Fruit fly (Drosophila melanogaster) whole organism, embryonic: Measurements from ENCODE around the gene EMC5.

ENCODE experiments used
- Adf1 ChIP-seq: fragments of 200-800 bp; sonication (Bioruptor generic); IDR thresholded peaks from 2 replicates; pipeline ENCODE4 v1.3.6; 2022; ENCODE audit warnings: missing biosample characterization, missing genetic modification characterization
- Aef1 ChIP-seq: fragments of 200-800 bp; sonication (Bioruptor generic); IDR thresholded peaks from 3 replicates; pipeline ENCODE4 v1.3.6; 2022; ENCODE audit warnings: missing biosample characterization, missing genetic modification characterization
- CG10543 ChIP-seq: fragments of 200-800 bp; sonication (Bioruptor generic); optimal IDR thresholded peaks from 3 replicates; lab custom pipeline; 2017; ENCODE audit warnings: missing biosample characterization, mild to moderate bottlenecking, missing genetic modification characterization, moderate library complexity
- CG11398 ChIP-seq: fragments of 200-800 bp; sonication (Bioruptor generic); optimal IDR thresholded peaks from 2 replicates; lab custom pipeline; 2016; ENCODE audit warnings: missing biosample characterization, missing genetic modification characterization
- CG13894 ChIP-seq: fragments of 200-800 bp; sonication (Bioruptor generic); optimal IDR thresholded peaks from 3 replicates; lab custom pipeline; 2018; ENCODE audit warnings: missing biosample characterization, mild to moderate bottlenecking, missing genetic modification characterization, moderate library complexity
- CG15479 ChIP-seq: fragments of 200-800 bp; sonication (Bioruptor generic); optimal IDR thresholded peaks from 3 replicates; lab custom pipeline; 2019; ENCODE audit warnings: missing biosample characterization, mild to moderate bottlenecking, missing genetic modification characterization, moderate library complexity
- CG15696 ChIP-seq: fragments of 200-800 bp; sonication (Bioruptor generic); optimal IDR thresholded peaks from 2 replicates; lab custom pipeline; 2019; ENCODE audit warnings: missing biosample characterization, mild to moderate bottlenecking, missing genetic modification characterization, moderate library complexity
- CG1602 ChIP-seq: fragments of 200-800 bp; sonication (Bioruptor generic); optimal IDR thresholded peaks from 3 replicates; lab custom pipeline; 2016; ENCODE audit warnings: missing biosample characterization, missing genetic modification characterization
- CG16779 ChIP-seq: fragments of 200-800 bp; sonication (Bioruptor generic); IDR thresholded peaks from 2 replicates; pipeline ENCODE4 v1.3.6; 2022; ENCODE audit warnings: missing biosample characterization, missing genetic modification characterization
- CG2712 ChIP-seq: fragments of 200-800 bp; optimal IDR thresholded peaks from 3 replicates; lab custom pipeline; 2019; ENCODE audit warnings: missing biosample characterization, mild to moderate bottlenecking, missing genetic modification characterization, moderate library complexity
- CG30020 ChIP-seq: fragments of 200-800 bp; optimal IDR thresholded peaks from 2 replicates; lab custom pipeline; 2019; ENCODE audit warnings: missing biosample characterization, mild to moderate bottlenecking, missing genetic modification characterization, moderate library complexity
- CG31388 ChIP-seq: fragments of 200-800 bp; sonication (Bioruptor generic); optimal IDR thresholded peaks from 2 replicates; lab custom pipeline; 2016; ENCODE audit warnings: missing biosample characterization, missing genetic modification characterization
- CG3407 ChIP-seq: fragments of 200-800 bp; sonication (Bioruptor generic); optimal IDR thresholded peaks from 2 replicates; lab custom pipeline; 2018; ENCODE audit warnings: missing biosample characterization, mild to moderate bottlenecking, missing genetic modification characterization
- CG7372 ChIP-seq: fragments of 200-800 bp; sonication (Bioruptor generic); IDR thresholded peaks from 2 replicates; pipeline ENCODE4 v1.3.6; 2022; ENCODE audit warnings: missing biosample characterization, missing genetic modification characterization
- CG7987 ChIP-seq: fragments of 200-800 bp; sonication (Bioruptor generic); optimal IDR thresholded peaks from 2 replicates; lab custom pipeline; 2018; ENCODE audit warnings: missing biosample characterization, mild to moderate bottlenecking, missing genetic modification characterization, moderate library complexity
- CG9609 ChIP-seq: fragments of 200-800 bp; sonication (Bioruptor generic); optimal IDR thresholded peaks from 3 replicates; lab custom pipeline; 2016; ENCODE audit warnings: missing biosample characterization, missing genetic modification characterization
- CG9932 ChIP-seq: fragments of 200-800 bp; sonication (Bioruptor generic); IDR thresholded peaks from 2 replicates; pipeline ENCODE4 v1.3.6; 2022; ENCODE audit warnings: missing biosample characterization, missing genetic modification characterization
- Dek ChIP-seq: fragments of 200-800 bp; sonication (Bioruptor generic); optimal IDR thresholded peaks from 3 replicates; lab custom pipeline; 2019; ENCODE audit warnings: missing biosample characterization, mild to moderate bottlenecking, missing genetic modification characterization, moderate library complexity
- ERR ChIP-seq: fragments of 200-800 bp; sonication (Bioruptor generic); optimal IDR thresholded peaks from 2 replicates; lab custom pipeline; 2016; ENCODE audit warnings: missing biosample characterization, missing genetic modification characterization
- Eip74EF ChIP-seq, 2 experiments: fragments of 200-800 bp in 1 of 2; fragments of >200 bp in 1 of 2; sonication (Bioruptor generic) in 1 of 2; optimal IDR thresholded peaks; 2 replicates each; lab custom pipeline; 2017 to 2019; ENCODE audit warnings: missing biosample characterization in 2 of 2, missing genetic modification characterization in 2 of 2, mild to moderate bottlenecking in 1 of 2, moderate library complexity in 1 of 2
- HLH54F ChIP-seq: fragments of 200-800 bp; sonication (Bioruptor generic); optimal IDR thresholded peaks from 3 replicates; lab custom pipeline; 2016; ENCODE audit warnings: missing biosample characterization, missing genetic modification characterization
- Hey ChIP-seq: fragments of 200-800 bp; sonication (Bioruptor generic); optimal IDR thresholded peaks from 3 replicates; lab custom pipeline; 2018; ENCODE audit warnings: missing biosample characterization, mild to moderate bottlenecking, missing genetic modification characterization
- HmgD ChIP-seq: fragments of 200-800 bp; sonication (Bioruptor generic); optimal IDR thresholded peaks from 3 replicates; lab custom pipeline; 2016; ENCODE audit warnings: missing biosample characterization, missing genetic modification characterization
- Med ChIP-seq: fragments of 200-800 bp; sonication (Bioruptor generic); peaks from one replicate; lab custom pipeline; 2016; ENCODE audit warnings: missing biosample characterization, missing genetic modification characterization, mild to moderate bottlenecking, inconsistent platforms, moderate library complexity
- Mes4 ChIP-seq: fragments of 200-800 bp; sonication (Bioruptor generic); optimal IDR thresholded peaks from 2 replicates; lab custom pipeline; 2016; ENCODE audit warnings: missing biosample characterization, missing genetic modification characterization
- Mrtf ChIP-seq: fragments of 200-800 bp; sonication (Bioruptor generic); IDR thresholded peaks from 3 replicates; pipeline ENCODE4 v1.3.6; 2022; ENCODE audit warnings: missing biosample characterization, missing genetic modification characterization
- NC2β ChIP-seq: fragments of 200-800 bp; sonication (Bioruptor generic); optimal IDR thresholded peaks from 2 replicates; lab custom pipeline; 2016; ENCODE audit warnings: missing biosample characterization, missing genetic modification characterization
- NfI ChIP-seq: fragments of 200-800 bp; sonication (Bioruptor generic); optimal IDR thresholded peaks from 3 replicates; lab custom pipeline; 2018; ENCODE audit warnings: missing biosample characterization, mild to moderate bottlenecking, missing genetic modification characterization, moderate library complexity
- PHDP ChIP-seq: fragments of 200-800 bp; sonication (Bioruptor generic); optimal IDR thresholded peaks from 3 replicates; lab custom pipeline; 2018; ENCODE audit warnings: missing biosample characterization, mild to moderate bottlenecking, missing genetic modification characterization, moderate library complexity
- Scr ChIP-seq: fragments of 200-800 bp; sonication (Bioruptor generic); IDR thresholded peaks from 2 replicates; pipeline ENCODE4 v1.3.6; 2022; ENCODE audit warnings: missing biosample characterization, missing genetic modification characterization; ENCODE audit not compliant: partially characterized antibody
- Spps ChIP-seq: fragments of 200-800 bp; sonication (Bioruptor generic); optimal IDR thresholded peaks from 2 replicates; lab custom pipeline; 2018; ENCODE audit warnings: missing biosample characterization, mild to moderate bottlenecking, missing genetic modification characterization
- Taf1 ChIP-seq: fragments of 200-800 bp; sonication (Bioruptor generic); IDR thresholded peaks from 2 replicates; pipeline ENCODE4 v1.3.6; 2022; ENCODE audit warnings: missing biosample characterization, missing genetic modification characterization
- abd-A ChIP-seq: fragments of 200-800 bp; sonication (Bioruptor generic); optimal IDR thresholded peaks from 3 replicates; lab custom pipeline; 2019; ENCODE audit warnings: missing biosample characterization, mild to moderate bottlenecking, missing genetic modification characterization, moderate library complexity
- ash1 ChIP-seq: fragments of 200-800 bp; sonication (Bioruptor generic); optimal IDR thresholded peaks from 2 replicates; lab custom pipeline; 2018; ENCODE audit warnings: missing biosample characterization, mild to moderate bottlenecking, missing genetic modification characterization
- chinmo ChIP-seq: fragments of 200-800 bp; sonication (Bioruptor generic); IDR thresholded peaks from 4 replicates; pipeline ENCODE4 v1.3.6; 2022; ENCODE audit warnings: missing biosample characterization, missing genetic modification characterization; ENCODE audit not compliant: partially characterized antibody
- dmrt11E ChIP-seq: fragments of 200-800 bp; sonication (Bioruptor generic); optimal IDR thresholded peaks from 3 replicates; lab custom pipeline; 2018; ENCODE audit warnings: missing biosample characterization, mild to moderate bottlenecking, missing genetic modification characterization, moderate library complexity
- hb ChIP-seq: fragments of 200-800 bp; sonication (Bioruptor generic); IDR thresholded peaks from 3 replicates; pipeline ENCODE4 v1.3.6; 2022; ENCODE audit warnings: missing biosample characterization, missing genetic modification characterization; ENCODE audit not compliant: partially characterized antibody
- inv ChIP-seq: fragments of 200-800 bp; sonication (Bioruptor generic); IDR thresholded peaks from 2 replicates; pipeline ENCODE4 v1.3.6; 2022; ENCODE audit warnings: missing biosample characterization, missing genetic modification characterization; ENCODE audit not compliant: partially characterized antibody
- lmd ChIP-seq: fragments of 200-800 bp; sonication (Bioruptor generic); IDR thresholded peaks from 2 replicates; pipeline ENCODE4 v1.3.6; 2022; ENCODE audit warnings: missing biosample characterization, missing genetic modification characterization
- odd ChIP-seq: fragments of 200-800 bp; sonication (Bioruptor generic); optimal IDR thresholded peaks from 2 replicates; lab custom pipeline; 2017; ENCODE audit warnings: missing biosample characterization, mild to moderate bottlenecking, missing genetic modification characterization
- pb ChIP-seq: fragments of 200-800 bp; sonication (Bioruptor generic); optimal IDR thresholded peaks from 3 replicates; lab custom pipeline; 2016; ENCODE audit warnings: missing biosample characterization, missing genetic modification characterization
- pita ChIP-seq: fragments of 200-800 bp; sonication (Bioruptor generic); optimal IDR thresholded peaks from 2 replicates; lab custom pipeline; 2017; ENCODE audit warnings: missing biosample characterization, mild to moderate bottlenecking, missing genetic modification characterization
- pros ChIP-seq: fragments of 200-800 bp; sonication (Bioruptor generic); optimal IDR thresholded peaks from 3 replicates; lab custom pipeline; 2019; ENCODE audit warnings: missing biosample characterization, mild to moderate bottlenecking, missing genetic modification characterization, moderate library complexity
- pum ChIP-seq: fragments of 200-800 bp; sonication (Bioruptor generic); optimal IDR thresholded peaks from 2 replicates; lab custom pipeline; 2016; ENCODE audit warnings: missing biosample characterization, missing genetic modification characterization
- sc ChIP-seq, 3 experiments: fragments of >200 bp in 2 of 3; fragments of 200-800 bp in 1 of 3; sonication (Bioruptor generic) in 1 of 3; optimal IDR thresholded peaks; 2 replicates in 2 of 3; 3 replicates in 1 of 3; lab custom pipeline; 2017; ENCODE audit warnings: mild to moderate bottlenecking in 1 of 3, missing biosample characterization in 1 of 3, missing genetic modification characterization in 1 of 3, missing genetic modification reagents in 1 of 3
- sens ChIP-seq: fragments of 200-800 bp; sonication (Bioruptor generic); peaks from one replicate; lab custom pipeline; 2016; ENCODE audit warnings: missing biosample characterization, missing genetic modification characterization
- sisA ChIP-seq: fragments of 200-800 bp; sonication (Bioruptor generic); IDR thresholded peaks from 2 replicates; pipeline ENCODE4 v1.3.6; 2022; ENCODE audit warnings: missing biosample characterization, missing genetic modification characterization
- slou ChIP-seq: fragments of 200-800 bp; sonication (Bioruptor generic); optimal IDR thresholded peaks from 3 replicates; lab custom pipeline; 2016; ENCODE audit warnings: missing biosample characterization, missing genetic modification characterization
- zen2 ChIP-seq: fragments of 200-800 bp; sonication (Bioruptor generic); IDR thresholded peaks from 3 replicates; pipeline ENCODE4 v1.3.6; 2022; ENCODE audit warnings: missing biosample characterization, missing genetic modification characterization; ENCODE audit not compliant: partially characterized antibody
- zfh2 ChIP-seq: fragments of 200-800 bp; sonication (Bioruptor generic); optimal IDR thresholded peaks from 2 replicates; lab custom pipeline; 2016; ENCODE audit warnings: missing biosample characterization, missing genetic modification characterization

Gene EMC5

dm6 chr2L:19009130-19009529, 21.6 kb downstream of the EMC5 start, which contains the start of gene RpL30 (continued):
- TF ChIP-seq Mrtf (GFP tag; lab: Robert Waterston, UW), result peak; percentile 57; the same call in 2 of the 3 replicates
- peak; percentile 99 for TF ChIP-seq NC2β
- peak; percentile 87 for TF ChIP-seq CG2712 (tag; lab: Kevin White, UChicago)
- TF ChIP-seq NfI (GFP tag; lab: Kevin White, UChicago), result peak; percentile 93
- TF ChIP-seq pita (GFP tag; lab: Kevin White, UChicago), result peak; percentile 100
- peak; percentile 92 for TF ChIP-seq PHDP (tag; lab: Kevin White, UChicago)
- TF ChIP-seq sc (optimal IDR thresholded peaks at IDR 0.05; lab: Kevin White, UChicago), result no peak
- TF ChIP-seq sc (GFP tag; optimal IDR thresholded peaks at IDR 0.05; lab: Kevin White, UChicago), result peak; percentile 66
- peak; percentile 92 for TF ChIP-seq CG9609 (GFP tag; lab: Kevin White, UChicago)
- peak; percentile 86 for TF ChIP-seq CG9932 (GFP tag; lab: Robert Waterston, UW)
- peak; percentile 87 for TF ChIP-seq Dek (tag; lab: Kevin White, UChicago)
- TF ChIP-seq odd (GFP tag; lab: Kevin White, UChicago), result peak; percentile 96
- peak; percentile 33 for TF ChIP-seq CG31388 (GFP tag; lab: Kevin White, UChicago)
- TF ChIP-seq CG7372, result peak; percentile 43; the same call in 1 of the 2 replicates
- TF ChIP-seq Eip74EF (GFP tag; optimal IDR thresholded peaks at IDR 0.05; lab: Kevin White, UChicago), result peak in 1 of 2 experiments; percentile 88
- peak; percentile 80 for TF ChIP-seq pum (GFP tag; lab: Kevin White, UChicago)
- peak; percentile 77 for TF ChIP-seq slou (GFP tag; lab: Kevin White, UChicago)
- peak; percentile 80 for TF ChIP-seq ERR
- TF ChIP-seq HLH54F (GFP tag; lab: Kevin White, UChicago), result peak; percentile 88
- TF ChIP-seq hb, result no peak
- TF ChIP-seq Taf1 (GFP tag; lab: Robert Waterston, UW), result peak; percentile 37; the same call in 1 of the 2 replicates
- peak; percentile 56 for TF ChIP-seq sisA
- peak; percentile 31 for TF ChIP-seq pros
- TF ChIP-seq CG11398, result peak; percentile 94
- peak; percentile 65 for TF ChIP-seq Scr (GFP tag; lab: Robert Waterston, UW)
- peak; percentile 79 for TF ChIP-seq dmrt11E
- peak; percentile 60 for TF ChIP-seq Aef1 (GFP tag; lab: Robert Waterston, UW)
- TF ChIP-seq CG7987 (GFP tag; lab: Kevin White, UChicago), result peak; percentile 98
- peak; percentile 90 for TF ChIP-seq CG3407 (GFP tag; lab: Kevin White, UChicago)
- TF ChIP-seq inv (GFP tag; lab: Robert Waterston, UW), result peak; percentile 33; the same call in 1 of the 2 replicates
- peak; percentile 23 for TF ChIP-seq CG15479 (GFP tag; lab: Kevin White, UChicago)

- 0 out of 3 replicates have a peak, but pooled peaks have one; percentile 38 for TF ChIP-seq zen2 (GFP tag; lab: Robert Waterston, UW)
- TF ChIP-seq CG30020 (tag; lab: Kevin White, UChicago), result no peak
- no peak for TF ChIP-seq CG16779 (GFP tag; lab: Robert Waterston, UW)
- peak; percentile 26 for TF ChIP-seq abd-A (tag; lab: Kevin White, UChicago)
- no peak for TF ChIP-seq CG10543
- no peak for TF ChIP-seq HmgD (GFP tag; lab: Kevin White, UChicago)
- TF ChIP-seq Mes4 (GFP tag; lab: Kevin White, UChicago), result no peak
- TF ChIP-seq lmd (GFP tag; lab: Robert Waterston, UW), result 0 out of 2 replicates have a peak, but pooled peaks have one; percentile 11
- TF ChIP-seq Spps (tag; lab: Kevin White, UChicago), result no peak
- no peak for TF ChIP-seq CG15696 (tag; lab: Kevin White, UChicago)
- TF ChIP-seq sens (GFP tag; lab: Kevin White, UChicago), result peak; percentile 26
- TF ChIP-seq pb (GFP tag; lab: Kevin White, UChicago), result no peak
- TF ChIP-seq chinmo, result 0 out of 4 replicates have a peak, but pooled peaks have one; percentile 57
- TF ChIP-seq Hey (tag; lab: Kevin White, UChicago), result peak; percentile 96
- no peak for TF ChIP-seq CG13894
- TF ChIP-seq Med (GFP tag; lab: Kevin White, UChicago), result peak; percentile 29
- no peak for TF ChIP-seq Adf1 (GFP tag; lab: Robert Waterston, UW)
- TF ChIP-seq CG1602, result no peak
- no peak for TF ChIP-seq zfh2 (GFP tag; lab: Kevin White, UChicago)
- no peak for TF ChIP-seq ash1 (GFP tag; lab: Kevin White, UChicago)
These were observed 22.5 kb downstream of the EMC5 start for dm6 chr2L:19010037-19010436.
